Fruit fly (Drosophila melanogaster) whole organism, embryonic: ENCODE measurements around the gene CG16985.

Experiments used
- Ada2b ChIP-seq: fragments of 200-800 bp; sonication (Bioruptor generic); IDR thresholded peaks from 2 replicates; pipeline ENCODE4 v1.3.6; 2022; ENCODE audit warnings: missing biosample characterization, missing genetic modification characterization
- Adf1 ChIP-seq: fragments of 200-800 bp; sonication (Bioruptor generic); IDR thresholded peaks from 2 replicates; pipeline ENCODE4 v1.3.6; 2022; ENCODE audit warnings: missing biosample characterization, missing genetic modification characterization
- Blimp-1 ChIP-seq: fragments of 200-800 bp; sonication (Bioruptor generic); optimal IDR thresholded peaks from 3 replicates; lab custom pipeline; 2018; ENCODE audit warnings: missing biosample characterization, missing genetic modification characterization, mild to moderate bottlenecking, moderate library complexity, missing genetic modification reagents
- CG1024 ChIP-seq: fragments of 200-800 bp; sonication (Bioruptor generic); IDR thresholded peaks from 2 replicates; pipeline ENCODE4 v1.3.6; 2022; ENCODE audit warnings: missing biosample characterization, missing genetic modification characterization
- CG11398 ChIP-seq: fragments of 200-800 bp; sonication (Bioruptor generic); optimal IDR thresholded peaks from 2 replicates; lab custom pipeline; 2016; ENCODE audit warnings: missing biosample characterization, missing genetic modification characterization
- CG12155 ChIP-seq: fragments of 200-800 bp; sonication (Bioruptor generic); optimal IDR thresholded peaks from 3 replicates; lab custom pipeline; 2016; ENCODE audit warnings: missing biosample characterization, missing genetic modification characterization
- CG12391 ChIP-seq: fragments of 200-800 bp; sonication (Bioruptor generic); optimal IDR thresholded peaks from 3 replicates; lab custom pipeline; 2018; ENCODE audit warnings: missing biosample characterization, mild to moderate bottlenecking, missing genetic modification characterization, moderate library complexity
- CG13894 ChIP-seq: fragments of 200-800 bp; sonication (Bioruptor generic); optimal IDR thresholded peaks from 3 replicates; lab custom pipeline; 2018; ENCODE audit warnings: missing biosample characterization, mild to moderate bottlenecking, missing genetic modification characterization, moderate library complexity
- CG15269 ChIP-seq: fragments of 200-800 bp; sonication (Bioruptor generic); optimal IDR thresholded peaks from 2 replicates; lab custom pipeline; 2018; ENCODE audit warnings: missing biosample characterization, mild to moderate bottlenecking, missing genetic modification characterization, moderate library complexity
- CG17829 ChIP-seq: fragments of 200-800 bp; optimal IDR thresholded peaks from 2 replicates; lab custom pipeline; 2019; ENCODE audit warnings: missing biosample characterization, mild to moderate bottlenecking, missing genetic modification characterization, moderate library complexity
- CG17912 ChIP-seq: fragments of 200-800 bp; sonication (Bioruptor generic); optimal IDR thresholded peaks from 2 replicates; lab custom pipeline; 2018; ENCODE audit warnings: missing biosample characterization, mild to moderate bottlenecking, missing genetic modification characterization
- CG18599 ChIP-seq: fragments of 200-800 bp; sonication (Bioruptor generic); optimal IDR thresholded peaks from 3 replicates; lab custom pipeline; 2017; ENCODE audit warnings: missing biosample characterization, missing genetic modification characterization, mild to moderate bottlenecking, moderate library complexity, missing genetic modification reagents
- CG31441 ChIP-seq: fragments of 200-800 bp; sonication (Bioruptor generic); IDR thresholded peaks from 2 replicates; pipeline ENCODE4 v1.3.6; 2022; ENCODE audit warnings: missing biosample characterization, missing genetic modification characterization
- CG4360 ChIP-seq: fragments of 200-800 bp; sonication (Bioruptor generic); IDR thresholded peaks from 2 replicates; pipeline ENCODE4 v1.3.6; 2022; ENCODE audit warnings: missing biosample characterization, missing genetic modification characterization
- CG6254 ChIP-seq: fragments of 200-800 bp; sonication (Bioruptor generic); optimal IDR thresholded peaks from 3 replicates; lab custom pipeline; 2017; ENCODE audit warnings: mild to moderate bottlenecking, missing biosample characterization, missing genetic modification reagents, missing genetic modification characterization
- CG6272 ChIP-seq: fragments of 200-800 bp; sonication (Bioruptor generic); IDR thresholded peaks from 2 replicates; pipeline ENCODE4 v1.3.6; 2022; ENCODE audit warnings: missing biosample characterization, missing genetic modification characterization
- CG7963 ChIP-seq: fragments of 200-800 bp; sonication (Bioruptor generic); IDR thresholded peaks from 3 replicates; pipeline ENCODE4 v1.3.6; 2022; ENCODE audit warnings: missing biosample characterization, missing genetic modification characterization; ENCODE audit not compliant: partially characterized antibody
- Dbx ChIP-seq: fragments of 200-800 bp; sonication (Bioruptor generic); IDR thresholded peaks from 3 replicates; pipeline ENCODE4 v1.3.6; 2022; ENCODE audit warnings: missing biosample characterization, missing genetic modification characterization
- H15 ChIP-seq: fragments of 200-800 bp; sonication (Bioruptor generic); IDR thresholded peaks from 3 replicates; pipeline ENCODE4 v1.3.6; 2022; ENCODE audit warnings: missing biosample characterization, missing genetic modification characterization
- HmgZ ChIP-seq: fragments of 200-800 bp; sonication (Bioruptor generic); optimal IDR thresholded peaks from 2 replicates; lab custom pipeline; 2018; ENCODE audit warnings: missing biosample characterization, mild to moderate bottlenecking, missing genetic modification characterization
- Max ChIP-seq: fragments of 200-800 bp; sonication (Bioruptor generic); optimal IDR thresholded peaks from 2 replicates; lab custom pipeline; 2016; ENCODE audit warnings: missing biosample characterization, mild to moderate bottlenecking, missing genetic modification characterization
- Oli ChIP-seq: fragments of 200-800 bp; sonication (Bioruptor generic); optimal IDR thresholded peaks from 2 replicates; lab custom pipeline; 2018; ENCODE audit warnings: missing biosample characterization, mild to moderate bottlenecking, missing genetic modification characterization, moderate library complexity
- Side ChIP-seq: fragments of 200-800 bp; sonication (Bioruptor generic); optimal IDR thresholded peaks from 2 replicates; lab custom pipeline; 2016; ENCODE audit warnings: missing biosample characterization, missing genetic modification characterization
- Sox102F ChIP-seq: fragments of 200-800 bp; sonication (Bioruptor generic); optimal IDR thresholded peaks from 2 replicates; lab custom pipeline; 2018; ENCODE audit warnings: missing biosample characterization, mild to moderate bottlenecking, missing genetic modification characterization, moderate library complexity
- Spps ChIP-seq: fragments of 200-800 bp; sonication (Bioruptor generic); optimal IDR thresholded peaks from 2 replicates; lab custom pipeline; 2018; ENCODE audit warnings: missing biosample characterization, mild to moderate bottlenecking, missing genetic modification characterization
- ase ChIP-seq: fragments of 200-800 bp; sonication (Bioruptor generic); IDR thresholded peaks from 3 replicates; pipeline ENCODE4 v1.3.6; 2022; ENCODE audit warnings: missing biosample characterization, missing genetic modification characterization
- az2 ChIP-seq: fragments of 200-800 bp; sonication (Bioruptor generic); optimal IDR thresholded peaks from 3 replicates; lab custom pipeline; 2016; ENCODE audit warnings: missing biosample characterization, missing genetic modification characterization
- bowl ChIP-seq: fragments of 200-800 bp; sonication (Bioruptor generic); IDR thresholded peaks from 2 replicates; pipeline ENCODE4 v1.3.6; 2022; ENCODE audit warnings: missing biosample characterization, missing genetic modification characterization
- caup ChIP-seq: fragments of 200-800 bp; sonication (Bioruptor generic); optimal IDR thresholded peaks from 3 replicates; lab custom pipeline; 2017; ENCODE audit warnings: missing biosample characterization, mild to moderate bottlenecking, missing genetic modification characterization, moderate library complexity; ENCODE audit not compliant: severe bottlenecking
- crol ChIP-seq: fragments of 200-800 bp; sonication (Bioruptor generic); IDR thresholded peaks from 2 replicates; pipeline ENCODE4 v1.3.6; 2022; ENCODE audit warnings: missing biosample characterization, missing genetic modification characterization
- cwo ChIP-seq: fragments of 200-800 bp; sonication (Bioruptor generic); optimal IDR thresholded peaks from 3 replicates; lab custom pipeline; 2017; ENCODE audit warnings: missing biosample characterization, missing genetic modification characterization, mild to moderate bottlenecking, moderate library complexity, missing genetic modification reagents
- dan ChIP-seq: fragments of 200-800 bp; sonication (Bioruptor generic); IDR thresholded peaks from 2 replicates; pipeline ENCODE4 v1.3.6; 2022; ENCODE audit warnings: missing biosample characterization, missing genetic modification characterization
- disco-r ChIP-seq: fragments of 200-800 bp; sonication (Bioruptor generic); optimal IDR thresholded peaks from 2 replicates; lab custom pipeline; 2016; ENCODE audit warnings: missing biosample characterization, missing genetic modification characterization
- hb ChIP-seq: fragments of 200-800 bp; sonication (Bioruptor generic); IDR thresholded peaks from 3 replicates; pipeline ENCODE4 v1.3.6; 2022; ENCODE audit warnings: missing biosample characterization, missing genetic modification characterization; ENCODE audit not compliant: partially characterized antibody
- hkb ChIP-seq, 2 experiments: fragments of 200-800 bp in 1 of 2; fragments of >200 bp in 1 of 2; sonication (Bioruptor generic) in 1 of 2; IDR thresholded peaks in 1 of 2; optimal IDR thresholded peaks in 1 of 2; 2 replicates each; pipeline versions ENCODE4 v1.3.6 to Lab custom; 2017 to 2022; ENCODE audit warnings: missing biosample characterization in 1 of 2, missing genetic modification characterization in 1 of 2
- ind ChIP-seq: fragments of 200-800 bp; sonication (Bioruptor generic); optimal IDR thresholded peaks from 3 replicates; lab custom pipeline; 2016; ENCODE audit warnings: missing biosample characterization, missing genetic modification characterization
- ken ChIP-seq: fragments of 200-800 bp; sonication (Bioruptor generic); IDR thresholded peaks from 3 replicates; pipeline ENCODE4 v1.3.6; 2022; ENCODE audit warnings: missing biosample characterization, missing genetic modification characterization
- oc ChIP-seq: fragments of 200-800 bp; sonication (Bioruptor generic); optimal IDR thresholded peaks from 2 replicates; lab custom pipeline; 2018; ENCODE audit warnings: missing biosample characterization, mild to moderate bottlenecking, missing genetic modification characterization, moderate library complexity
- peb ChIP-seq: fragments of 200-800 bp; sonication (Bioruptor generic); IDR thresholded peaks from 2 replicates; pipeline ENCODE4 v1.3.6; 2022; ENCODE audit warnings: missing biosample characterization, missing genetic modification characterization
- repo ChIP-seq: fragments of 200-800 bp; sonication (Bioruptor generic); optimal IDR thresholded peaks from 2 replicates; lab custom pipeline; 2016; ENCODE audit warnings: missing biosample characterization, missing genetic modification characterization
- row ChIP-seq: fragments of 200-800 bp; sonication (Bioruptor generic); IDR thresholded peaks from 3 replicates; pipeline ENCODE4 v1.3.6; 2022; ENCODE audit warnings: missing biosample characterization, missing genetic modification characterization
- sens ChIP-seq: fragments of 200-800 bp; sonication (Bioruptor generic); peaks from one replicate; lab custom pipeline; 2016; ENCODE audit warnings: missing biosample characterization, missing genetic modification characterization
- sob ChIP-seq: fragments of 200-800 bp; sonication (Bioruptor generic); IDR thresholded peaks from 2 replicates; pipeline ENCODE4 v1.3.6; 2022; ENCODE audit warnings: missing biosample characterization, missing genetic modification characterization
- sug ChIP-seq: fragments of 200-800 bp; optimal IDR thresholded peaks from 2 replicates; lab custom pipeline; 2019; ENCODE audit warnings: missing biosample characterization, mild to moderate bottlenecking, missing genetic modification characterization, moderate library complexity
- tgo ChIP-seq: fragments of 200-800 bp; sonication (Bioruptor generic); IDR thresholded peaks from 3 replicates; pipeline ENCODE4 v1.3.6; 2022; ENCODE audit warnings: missing biosample characterization, missing genetic modification characterization
- tna ChIP-seq: fragments of 200-800 bp; sonication (Bioruptor generic); IDR thresholded peaks from 2 replicates; pipeline ENCODE4 v1.3.6; 2022; ENCODE audit warnings: missing biosample characterization, missing genetic modification characterization; ENCODE audit not compliant: partially characterized antibody
- vvl ChIP-seq: fragments of 200-800 bp; sonication (Bioruptor generic); IDR thresholded peaks from 2 replicates; pipeline ENCODE4 v1.3.6; 2022; ENCODE audit warnings: missing biosample characterization, missing genetic modification characterization
- zf30C ChIP-seq: fragments of 200-800 bp; sonication (Bioruptor generic); optimal IDR thresholded peaks from 3 replicates; lab custom pipeline; 2018; ENCODE audit warnings: missing biosample characterization, mild to moderate bottlenecking, missing genetic modification characterization

Gene CG16985

dm6 chr3L:2636023-2636968 lies 37.2 kb downstream of the CG16985 start (continued):
- TF ChIP-seq Sox102F (GFP tag; lab: Kevin White, UChicago), result peak; percentile 51
- TF ChIP-seq CG4360, result peak; percentile 94
- no peak for TF ChIP-seq hkb (optimal IDR thresholded peaks at IDR 0.05; lab: Kevin White, UChicago)
- peak; percentile 44; the same call in 1 of the 2 replicates for TF ChIP-seq hkb (GFP tag; IDR thresholded peaks at IDR 0.05; lab: Robert Waterston, UW)
- TF ChIP-seq dan, result no peak
- peak; percentile 43; the same call in 1 of the 2 replicates for TF ChIP-seq vvl (GFP tag; lab: Robert Waterston, UW)
- 0 out of 3 replicates have a peak, but pooled peaks have one; percentile 21 for TF ChIP-seq tgo (GFP tag; lab: Robert Waterston, UW)
- TF ChIP-seq sens (GFP tag; lab: Kevin White, UChicago), result peak; percentile 45
- TF ChIP-seq CG7963 (GFP tag; lab: Robert Waterston, UW), result no peak
- TF ChIP-seq caup (GFP tag; lab: Kevin White, UChicago), result no peak
- peak; percentile 87 for TF ChIP-seq crol (GFP tag; lab: Robert Waterston, UW)
- no peak for TF ChIP-seq hb
- no peak for TF ChIP-seq CG6254
- no peak for TF ChIP-seq tna (GFP tag; lab: Robert Waterston, UW)
- TF ChIP-seq Side, result no peak
- peak; percentile 5 for TF ChIP-seq CG12391
- TF ChIP-seq Ada2b (GFP tag; lab: Robert Waterston, UW), result 0 out of 2 replicates have a peak, but pooled peaks have one; percentile 24
- no peak for TF ChIP-seq ind (GFP tag; lab: Kevin White, UChicago)
- no peak for TF ChIP-seq CG12155 (GFP tag; lab: Kevin White, UChicago)
- TF ChIP-seq disco-r (GFP tag; lab: Kevin White, UChicago), result no peak
- TF ChIP-seq CG15269 (tag; lab: Kevin White, UChicago), result peak; percentile 26
- TF ChIP-seq oc (tag; lab: Kevin White, UChicago), result no peak
- TF ChIP-seq sug (tag; lab: Kevin White, UChicago), result no peak
- no peak for TF ChIP-seq CG17912 (GFP tag; lab: Kevin White, UChicago)
- peak; percentile 14 for TF ChIP-seq HmgZ
- TF ChIP-seq peb (GFP tag; lab: Robert Waterston, UW), result no peak
- TF ChIP-seq ase (GFP tag; lab: Robert Waterston, UW), result peak; percentile 29; the same call in 1 of the 3 replicates
- peak; percentile 23; the same call in 1 of the 3 replicates for TF ChIP-seq row (GFP tag; lab: Robert Waterston, UW)
- TF ChIP-seq Max, result no peak
- TF ChIP-seq Blimp-1 (GFP tag; lab: Kevin White, UChicago), result no peak
- TF ChIP-seq CG13894, result no peak
- no peak for TF ChIP-seq CG6272 (GFP tag; lab: Robert Waterston, UW)
- peak; percentile 27 for TF ChIP-seq Oli (tag; lab: Kevin White, UChicago)
- no peak for TF ChIP-seq bowl (GFP tag; lab: Robert Waterston, UW)
- TF ChIP-seq CG18599, result peak; percentile 35
- no peak for TF ChIP-seq ken (GFP tag; lab: Robert Waterston, UW)
- TF ChIP-seq CG11398 (GFP tag; lab: Kevin White, UChicago), result no peak
- TF ChIP-seq CG31441 (GFP tag; lab: Robert Waterston, UW), result no peak
- 0 out of 2 replicates have a peak, but pooled peaks have one; percentile 5 for TF ChIP-seq sob
- TF ChIP-seq Spps (tag; lab: Kevin White, UChicago), result no peak
- TF ChIP-seq CG17829 (tag; lab: Kevin White, UChicago), result peak; percentile 12
- TF ChIP-seq az2 (GFP tag; lab: Kevin White, UChicago), result peak; percentile 7
- no peak for TF ChIP-seq H15 (GFP tag; lab: Robert Waterston, UW)
- TF ChIP-seq zf30C (GFP tag; lab: Kevin White, UChicago), result peak; percentile 45
- peak; percentile 18; the same call in 1 of the 3 replicates for TF ChIP-seq Dbx (GFP tag; lab: Robert Waterston, UW)
- TF ChIP-seq repo (GFP tag; lab: Kevin White, UChicago), result no peak
- no peak for TF ChIP-seq CG1024 (GFP tag; lab: Robert Waterston, UW)
- TF ChIP-seq Adf1 (GFP tag; lab: Robert Waterston, UW), result peak; percentile 51; the same call in 1 of the 2 replicates
- peak; percentile 9 for TF ChIP-seq cwo (GFP tag; lab: Kevin White, UChicago)
